Worm (Caenorhabditis elegans): ENCODE results near the gene C14A4.8.

C14A4.8 gene

DNA sequence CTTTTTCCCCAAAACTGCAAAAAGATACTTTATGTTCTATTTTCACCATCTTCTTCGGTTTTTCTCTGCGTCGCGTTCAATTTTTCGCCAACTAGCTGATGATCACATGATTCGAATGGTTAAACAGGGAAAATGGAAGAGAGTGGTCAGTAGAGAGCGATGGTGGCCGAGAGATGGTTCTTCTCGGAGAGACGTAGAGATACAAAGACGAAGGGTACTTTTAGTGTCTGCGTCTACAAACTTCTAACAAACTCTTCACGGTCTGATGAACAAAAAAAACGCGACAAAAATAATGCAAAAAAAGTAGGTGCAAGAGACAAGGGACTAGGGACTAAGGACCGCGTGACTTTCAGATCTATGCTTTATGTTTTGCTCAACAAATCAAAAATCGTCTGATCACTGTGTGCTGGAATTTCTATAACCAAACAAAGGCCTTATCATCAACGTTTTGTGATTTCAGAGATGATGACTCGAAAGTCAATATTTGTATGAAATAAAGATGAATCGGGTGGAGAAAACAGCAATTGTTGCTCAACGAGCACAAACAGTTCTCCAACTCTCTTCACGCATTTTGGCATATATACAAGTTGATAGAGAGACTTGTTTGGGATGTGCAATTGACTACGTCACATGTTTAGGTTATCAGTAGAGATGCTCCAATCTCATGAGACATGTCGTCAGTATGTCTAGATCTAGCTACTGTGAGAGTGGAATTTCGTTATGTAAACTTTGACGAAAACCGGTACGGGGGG is 45.8 kb downstream of the C14A4.8 start (continued):
- TF ChIP-seq nhr-41 (GFP tag; IDR thresholded peaks at IDR 0.05) = peak; percentile 24; the same call in 1 of the 2 replicates
- no peak for TF ChIP-seq snpc-4 (tag; optimal IDR thresholded peaks at IDR 0.05)
- peak; percentile 81 for TF ChIP-seq nhr-25 (tag; optimal IDR thresholded peaks at IDR 0.05; ENCODE audit: borderline replicate concordance, insufficient read depth)

- TF ChIP-seq madf-9 (GFP tag; conservative IDR thresholded peaks at IDR 0.05) (0 out of 2 replicates have a peak, but pooled peaks have one; percentile 16), aha-1 (tag) (peak; percentile 92), lir-3 (tag; optimal IDR thresholded peaks at IDR 0.05) (no peak), nhr-11 (tag; optimal IDR thresholded peaks at IDR 0.05) (peak; percentile 25), ama-1 (optimal IDR thresholded peaks at IDR 0.05) (peak; percentile 79), mdl-1 (tag; optimal IDR thresholded peaks at IDR 0.05) (peak in 1 of 2 experiments; percentile 15), nhr-41 (GFP tag; IDR thresholded peaks at IDR 0.05) (no peak), madf-5 (GFP tag; IDR thresholded peaks at IDR 0.05) (0 out of 4 replicates have a peak, but pooled peaks of 1 of the 2 experiments have one; percentile 7), hlh-30 (tag; optimal IDR thresholded peaks at IDR 0.05; ENCODE audit: insufficient read depth) (peak; percentile 14), mep-1 (tag; optimal IDR thresholded peaks at IDR 0.05) (peak; percentile 31), unc-62 (GFP tag; optimal IDR thresholded peaks at IDR 0.05 in 1 of 2) (peak in 1 of 2 experiments; percentile 91), unc-62 (tag; optimal IDR thresholded peaks at IDR 0.05) (no peak), rbr-2 (tag; optimal IDR thresholded peaks at IDR 0.05) (peak; percentile 14), fkh-10 (GFP tag; optimal IDR thresholded peaks at IDR 0.05) (no peak)
Observed at ce11 chrII:10550872-10551647, 46.9 kb downstream of the C14A4.8 start.

ce11 chrII:10550173-10550572 is 47.8 kb downstream of the C14A4.8 start:
- TF ChIP-seq lsy-2 (tag; optimal IDR thresholded peaks at IDR 0.05) = peak in 1 of 2 experiments; percentile 27
- TF ChIP-seq mdt-29 (GFP tag; IDR thresholded peaks at IDR 0.05) = 0 out of 2 replicates have a peak, but pooled peaks have one; percentile 36
- TF ChIP-seq snpc-1.2 (GFP tag; IDR thresholded peaks at IDR 0.05) = 0 out of 2 replicates have a peak, but pooled peaks have one; percentile 7
- TF ChIP-seq nhr-48 (tag; optimal IDR thresholded peaks at IDR 0.05) = no peak
- no peak for TF ChIP-seq attf-4 (tag; optimal IDR thresholded peaks at IDR 0.05)
- TF ChIP-seq set-16 (GFP tag; IDR thresholded peaks at IDR 0.05) = peak; percentile 37; the same call in 1 of the 2 replicates
- no peak for TF ChIP-seq lin-38 (GFP tag; IDR thresholded peaks at IDR 0.05)
- TF ChIP-seq sdz-12 (GFP tag; optimal IDR thresholded peaks at IDR 0.05) = no peak
- TF ChIP-seq unc-62 (GFP tag; optimal IDR thresholded peaks at IDR 0.05 in 1 of 2) = peak in 1 of 2 experiments; percentile 84
- TF ChIP-seq unc-62 (tag; optimal IDR thresholded peaks at IDR 0.05) = no peak
- peak; percentile 98 for TF ChIP-seq aha-1 (tag)
- no peak for TF ChIP-seq daf-16 (GFP tag; optimal IDR thresholded peaks at IDR 0.05)
- peak; percentile 16 for TF ChIP-seq daf-16 (tag; optimal IDR thresholded peaks at IDR 0.05)
- peak; percentile 73 for TF ChIP-seq ama-1 (optimal IDR thresholded peaks at IDR 0.05)
- no peak for TF ChIP-seq F10B5.3 (tag; optimal IDR thresholded peaks at IDR 0.05)

DNA sequence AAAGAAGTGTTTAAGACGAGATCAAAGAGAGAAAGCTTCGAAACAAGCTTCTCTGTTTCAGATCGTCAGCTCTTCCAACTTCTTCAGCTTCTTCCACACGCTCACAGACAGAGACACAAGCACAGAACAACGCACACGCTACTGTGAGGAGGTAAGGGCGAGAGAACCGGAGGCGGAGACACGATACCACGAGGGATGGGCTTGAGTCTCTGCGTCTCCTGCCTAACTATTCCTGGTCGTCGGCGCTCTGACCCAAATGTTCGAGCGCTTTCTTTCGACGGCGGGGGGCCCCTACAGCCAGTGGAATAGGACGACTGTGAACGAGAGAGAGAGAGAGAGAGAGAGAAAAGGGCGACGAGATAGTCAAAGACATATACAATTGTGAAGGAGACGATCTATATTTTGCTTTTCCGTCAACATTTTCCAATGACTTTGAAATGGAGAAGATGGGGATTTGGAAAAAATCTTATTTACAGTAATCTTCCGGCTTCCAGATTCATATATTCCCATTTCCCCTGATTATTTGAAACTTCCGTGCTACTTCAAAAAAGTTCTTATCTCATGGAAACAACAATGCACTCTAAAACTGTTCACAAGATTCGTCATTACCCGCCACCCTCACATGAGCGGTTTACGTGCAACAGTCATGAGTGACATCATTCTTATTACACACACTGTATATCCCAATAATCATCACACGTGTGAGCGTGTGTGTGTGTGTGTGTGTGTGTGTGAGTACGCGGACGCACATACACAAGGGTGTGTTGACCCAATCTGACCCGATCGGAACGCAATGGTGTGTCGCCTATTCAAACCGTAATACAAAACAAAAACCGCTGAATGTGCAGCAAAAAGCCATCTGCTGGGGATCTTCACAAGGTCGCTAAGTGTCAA is 48.9 kb downstream of the C14A4.8 start:
- TF ChIP-seq lsy-2 (tag; optimal IDR thresholded peaks at IDR 0.05) (peak; percentile 74 to 76), skn-1 (tag; optimal IDR thresholded peaks at IDR 0.05) (no peak), lir-3 (tag; optimal IDR thresholded peaks at IDR 0.05) (no peak), ztf-11 (tag; optimal IDR thresholded peaks at IDR 0.05) (no peak), pha-4 (GFP tag; IDR thresholded peaks at IDR 0.05) (peak; percentile 77), pha-4 (tag; optimal IDR thresholded peaks at IDR 0.05) (peak; percentile 79), nhr-111 (GFP tag; optimal IDR thresholded peaks at IDR 0.05) (no peak), ZK546.5 (tag; optimal IDR thresholded peaks at IDR 0.05) (no peak), mdl-1 (tag; optimal IDR thresholded peaks at IDR 0.05) (peak; percentile 89 to 95), lin-38 (GFP tag; IDR thresholded peaks at IDR 0.05) (peak; percentile 66), rbr-2 (tag; optimal IDR thresholded peaks at IDR 0.05) (peak; percentile 91), unc-62 (GFP tag; optimal IDR thresholded peaks at IDR 0.05 in 1 of 2) (peak in 1 of 2 experiments; percentile 99), unc-62 (tag; optimal IDR thresholded peaks at IDR 0.05) (no peak), lin-39 (tag; optimal IDR thresholded peaks at IDR 0.05) (peak; percentile 76), arid-1 (GFP tag; conservative IDR thresholded peaks at IDR 0.05) (peak; percentile 67), vab-7 (GFP tag; IDR thresholded peaks at IDR 0.05) (0 out of 2 replicates have a peak, but pooled peaks have one; percentile 20), ceh-32 (tag; optimal IDR thresholded peaks at IDR 0.05; ENCODE audit: poor library complexity) (no peak), D1046.2 (GFP tag; IDR thresholded peaks at IDR 0.05) (no peak), gei-8 (GFP tag; optimal IDR thresholded peaks at IDR 0.05) (no peak), R02D3.7 (tag; optimal IDR thresholded peaks at IDR 0.05) (no peak)

Measured in whole organism, L4 larva.